Fruit fly (Drosophila melanogaster): ENCODE results near the gene BobA.

dm6 chr3L:14945961-14946466, at the start of gene BobA:
- no peak for TF ChIP-seq Nf-YA (GFP tag; IDR thresholded peaks at IDR 0.05)
- TF ChIP-seq MESR4 (GFP tag; optimal IDR thresholded peaks at IDR 0.05) = no peak
- TF ChIP-seq CG17912 (GFP tag; optimal IDR thresholded peaks at IDR 0.05) = no peak
- TF ChIP-seq CG9437 (GFP tag; optimal IDR thresholded peaks at IDR 0.05) = no peak
- no peak for TF ChIP-seq CG18262 (tag; optimal IDR thresholded peaks at IDR 0.05)
- TF ChIP-seq Lhr (GFP tag; optimal IDR thresholded peaks at IDR 0.05) = no peak
- TF ChIP-seq CG8944 (GFP tag; optimal IDR thresholded peaks at IDR 0.05) = no peak
- no peak for TF ChIP-seq Poxn (GFP tag; IDR thresholded peaks at IDR 0.05)
- TF ChIP-seq kay (GFP tag; optimal IDR thresholded peaks at IDR 0.05) = no peak
